Fruit fly (Drosophila melanogaster) whole organism, embryonic: ENCODE measurements around the gene cu.

Experiments
- Asciz ChIP-seq: fragments of 200-800 bp; sonication (Bioruptor generic); optimal IDR thresholded peaks from 2 replicates; lab custom pipeline; 2017; ENCODE audit warnings: missing biosample characterization, mild to moderate bottlenecking, missing genetic modification characterization, missing genetic modification reagents
- C15 ChIP-seq: fragments of 200-800 bp; sonication (Bioruptor generic); IDR thresholded peaks from 3 replicates; pipeline ENCODE4 v1.3.6; 2022; ENCODE audit warnings: missing biosample characterization, missing genetic modification characterization
- CG10462 ChIP-seq: fragments of 200-800 bp; sonication (Bioruptor generic); optimal IDR thresholded peaks from 2 replicates; lab custom pipeline; 2016; ENCODE audit warnings: missing biosample characterization, missing genetic modification characterization
- CG10654 ChIP-seq: fragments of 200-800 bp; sonication (Bioruptor generic); optimal IDR thresholded peaks from 2 replicates; lab custom pipeline; 2016; ENCODE audit warnings: missing biosample characterization, missing genetic modification characterization
- CG10959 ChIP-seq: fragments of 200-800 bp; sonication (Bioruptor generic); IDR thresholded peaks from 2 replicates; pipeline ENCODE4 v1.3.6; 2022; ENCODE audit warnings: missing biosample characterization, missing genetic modification characterization
- CG12155 ChIP-seq: fragments of 200-800 bp; sonication (Bioruptor generic); optimal IDR thresholded peaks from 3 replicates; lab custom pipeline; 2016; ENCODE audit warnings: missing biosample characterization, missing genetic modification characterization
- CG12219 ChIP-seq: fragments of 200-800 bp; sonication (Bioruptor generic); optimal IDR thresholded peaks from 3 replicates; lab custom pipeline; 2018; ENCODE audit warnings: missing biosample characterization, mild to moderate bottlenecking, missing genetic modification characterization
- CG14441 ChIP-seq: fragments of 200-800 bp; sonication (Bioruptor generic); IDR thresholded peaks from 2 replicates; pipeline ENCODE4 v1.3.6; 2022; ENCODE audit warnings: missing biosample characterization, missing genetic modification characterization
- CG15601 ChIP-seq: fragments of 200-800 bp; sonication (Bioruptor generic); optimal IDR thresholded peaks from 3 replicates; lab custom pipeline; 2019; ENCODE audit warnings: missing biosample characterization, mild to moderate bottlenecking, missing genetic modification characterization, moderate library complexity
- CG18262 ChIP-seq: fragments of 200-800 bp; optimal IDR thresholded peaks from 3 replicates; lab custom pipeline; 2019; ENCODE audit warnings: missing biosample characterization, mild to moderate bottlenecking, missing genetic modification characterization, moderate library complexity
- CG6683 ChIP-seq: fragments of 200-800 bp; sonication (Bioruptor generic); optimal IDR thresholded peaks from 2 replicates; lab custom pipeline; 2017; ENCODE audit warnings: missing biosample characterization, mild to moderate bottlenecking, missing genetic modification characterization, missing genetic modification reagents
- CG8089 ChIP-seq: fragments of 200-800 bp; sonication (Bioruptor generic); optimal IDR thresholded peaks from 3 replicates; lab custom pipeline; 2016; ENCODE audit warnings: missing biosample characterization, missing genetic modification characterization
- CG8388 ChIP-seq: fragments of 200-800 bp; sonication (Bioruptor generic); optimal IDR thresholded peaks from 2 replicates; lab custom pipeline; 2019; ENCODE audit warnings: missing biosample characterization, mild to moderate bottlenecking, missing genetic modification characterization, moderate library complexity
- Chrac-16 ChIP-seq: fragments of 200-800 bp; sonication (Bioruptor generic); optimal IDR thresholded peaks from 3 replicates; lab custom pipeline; 2016; ENCODE audit warnings: missing biosample characterization, missing genetic modification characterization
- D19B ChIP-seq: fragments of 200-800 bp; sonication (Bioruptor generic); optimal IDR thresholded peaks from 2 replicates; lab custom pipeline; 2017; ENCODE audit warnings: missing biosample characterization, mild to moderate bottlenecking, missing genetic modification characterization
- Dad ChIP-seq: fragments of 200-800 bp; sonication (Bioruptor generic); optimal IDR thresholded peaks from 3 replicates; lab custom pipeline; 2016; ENCODE audit warnings: missing biosample characterization, missing genetic modification characterization
- Dbx ChIP-seq: fragments of 200-800 bp; sonication (Bioruptor generic); IDR thresholded peaks from 3 replicates; pipeline ENCODE4 v1.3.6; 2022; ENCODE audit warnings: missing biosample characterization, missing genetic modification characterization
- Dip2 ChIP-seq: fragments of 200-800 bp; sonication (Bioruptor generic); IDR thresholded peaks from 2 replicates; pipeline ENCODE4 v1.3.6; 2022; ENCODE audit warnings: missing biosample characterization, missing genetic modification characterization
- Dip3 ChIP-seq: fragments of 200-800 bp; sonication (Bioruptor generic); optimal IDR thresholded peaks from 3 replicates; lab custom pipeline; 2016; ENCODE audit warnings: missing biosample characterization, missing genetic modification characterization
- Drgx ChIP-seq: fragments of 200-800 bp; sonication (Bioruptor generic); IDR thresholded peaks from 2 replicates; pipeline ENCODE4 v1.3.6; 2022; ENCODE audit warnings: missing biosample characterization, missing genetic modification characterization
- Fer2 ChIP-seq: fragments of 200-800 bp; sonication (Bioruptor generic); optimal IDR thresholded peaks from 2 replicates; lab custom pipeline; 2018; ENCODE audit warnings: missing biosample characterization, mild to moderate bottlenecking, missing genetic modification characterization, moderate library complexity
- Gug ChIP-seq: fragments of 200-800 bp; sonication (Bioruptor generic); IDR thresholded peaks from 4 replicates; pipeline ENCODE4 v1.3.6; 2022; ENCODE audit warnings: missing biosample characterization, missing genetic modification characterization
- Hand ChIP-seq: fragments of 200-800 bp; sonication (Bioruptor generic); optimal IDR thresholded peaks from 2 replicates; lab custom pipeline; 2017; ENCODE audit warnings: mild to moderate bottlenecking, missing biosample characterization, missing genetic modification reagents, missing genetic modification characterization
- Kr ChIP-seq: fragments of 200-800 bp; sonication (Bioruptor generic); optimal IDR thresholded peaks from 2 replicates; lab custom pipeline; 2017; ENCODE audit warnings: missing biosample characterization, mild to moderate bottlenecking, missing genetic modification characterization
- Mad ChIP-seq: fragments of 200-800 bp; sonication (Bioruptor generic); optimal IDR thresholded peaks from 2 replicates; lab custom pipeline; 2016; ENCODE audit warnings: missing biosample characterization, missing genetic modification characterization
- Nf-YB ChIP-seq: fragments of 200-800 bp; sonication (Bioruptor generic); optimal IDR thresholded peaks from 3 replicates; lab custom pipeline; 2019; ENCODE audit warnings: missing biosample characterization, mild to moderate bottlenecking, missing genetic modification characterization, moderate library complexity
- Ravus ChIP-seq: fragments of 200-800 bp; sonication (Bioruptor generic); IDR thresholded peaks from 2 replicates; pipeline ENCODE4 v1.3.6; 2022; ENCODE audit warnings: missing biosample characterization, missing genetic modification characterization
- Sox100B ChIP-seq: fragments of 200-800 bp; sonication (Bioruptor generic); optimal IDR thresholded peaks from 3 replicates; lab custom pipeline; 2018; ENCODE audit warnings: missing biosample characterization, mild to moderate bottlenecking, missing genetic modification characterization
- Sry-δ ChIP-seq: fragments of 200-800 bp; sonication (Bioruptor generic); optimal IDR thresholded peaks from 2 replicates; lab custom pipeline; 2016; ENCODE audit warnings: missing biosample characterization, missing genetic modification characterization
- Vsx1 ChIP-seq: fragments of 200-800 bp; sonication (Bioruptor generic); optimal IDR thresholded peaks from 2 replicates; lab custom pipeline; 2017; ENCODE audit warnings: missing biosample characterization, mild to moderate bottlenecking, missing genetic modification characterization, missing genetic modification reagents
- YL-1 ChIP-seq: fragments of 200-800 bp; sonication (Bioruptor generic); optimal IDR thresholded peaks from 3 replicates; lab custom pipeline; 2017; ENCODE audit warnings: missing biosample characterization, mild to moderate bottlenecking, missing genetic modification characterization
- danr ChIP-seq: fragments of 200-800 bp; sonication (Bioruptor generic); IDR thresholded peaks from 2 replicates; pipeline ENCODE4 v1.3.6; 2022; ENCODE audit warnings: missing biosample characterization, missing genetic modification characterization
- dati ChIP-seq: fragments of 200-800 bp; sonication (Bioruptor generic); IDR thresholded peaks from 2 replicates; pipeline ENCODE4 v1.3.6; 2022; ENCODE audit warnings: missing biosample characterization, missing genetic modification characterization
- en ChIP-seq: fragments of 200-800 bp; sonication (Bioruptor generic); optimal IDR thresholded peaks from 2 replicates; lab custom pipeline; 2016; ENCODE audit warnings: missing biosample characterization, missing genetic modification characterization
- exex ChIP-seq: fragments of 200-800 bp; sonication (Bioruptor generic); optimal IDR thresholded peaks from 4 replicates; lab custom pipeline; 2018; ENCODE audit warnings: missing biosample characterization, mild to moderate bottlenecking, missing genetic modification characterization, moderate library complexity
- gcm ChIP-seq: fragments of 200-800 bp; sonication (Bioruptor generic); optimal IDR thresholded peaks from 2 replicates; lab custom pipeline; 2019; ENCODE audit warnings: missing biosample characterization, mild to moderate bottlenecking, missing genetic modification characterization, moderate library complexity
- gfzf ChIP-seq: fragments of 200-800 bp; sonication (Bioruptor generic); optimal IDR thresholded peaks from 2 replicates; lab custom pipeline; 2016; ENCODE audit warnings: missing biosample characterization, mild to moderate bottlenecking, missing genetic modification characterization, moderate library complexity
- gt ChIP-seq: fragments of 200-800 bp; sonication (Bioruptor generic); IDR thresholded peaks from 2 replicates; pipeline ENCODE4 v1.3.6; 2022; ENCODE audit warnings: missing biosample characterization, missing genetic modification characterization
- kah ChIP-seq: fragments of 200-800 bp; sonication (Bioruptor generic); optimal IDR thresholded peaks from 2 replicates; lab custom pipeline; 2018; ENCODE audit warnings: missing biosample characterization, mild to moderate bottlenecking, missing genetic modification characterization
- ken ChIP-seq: fragments of 200-800 bp; sonication (Bioruptor generic); IDR thresholded peaks from 3 replicates; pipeline ENCODE4 v1.3.6; 2022; ENCODE audit warnings: missing biosample characterization, missing genetic modification characterization
- lab ChIP-seq: fragments of 200-800 bp; sonication (Bioruptor generic); optimal IDR thresholded peaks from 3 replicates; lab custom pipeline; 2017; ENCODE audit warnings: missing biosample characterization, missing genetic modification characterization, mild to moderate bottlenecking, moderate library complexity, missing genetic modification reagents
- lmd ChIP-seq: fragments of 200-800 bp; sonication (Bioruptor generic); IDR thresholded peaks from 2 replicates; pipeline ENCODE4 v1.3.6; 2022; ENCODE audit warnings: missing biosample characterization, missing genetic modification characterization
- maf-S ChIP-seq: fragments of 200-800 bp; sonication (Bioruptor generic); optimal IDR thresholded peaks from 2 replicates; lab custom pipeline; 2016; ENCODE audit warnings: missing biosample characterization, missing genetic modification characterization
- pho ChIP-seq: fragments of 200-800 bp; sonication (Bioruptor generic); optimal IDR thresholded peaks from 2 replicates; lab custom pipeline; 2016; ENCODE audit warnings: missing biosample characterization, missing genetic modification characterization
- sima ChIP-seq: fragments of 200-800 bp; sonication (Bioruptor generic); optimal IDR thresholded peaks from 2 replicates; lab custom pipeline; 2016; ENCODE audit warnings: missing biosample characterization, missing genetic modification characterization
- sr ChIP-seq: fragments of 200-800 bp; sonication (Bioruptor generic); IDR thresholded peaks from 3 replicates; pipeline ENCODE4 v1.3.6; 2022; ENCODE audit warnings: missing biosample characterization, missing genetic modification characterization
- sug ChIP-seq: fragments of 200-800 bp; optimal IDR thresholded peaks from 2 replicates; lab custom pipeline; 2019; ENCODE audit warnings: missing biosample characterization, mild to moderate bottlenecking, missing genetic modification characterization, moderate library complexity
- tna ChIP-seq: fragments of 200-800 bp; sonication (Bioruptor generic); IDR thresholded peaks from 2 replicates; pipeline ENCODE4 v1.3.6; 2022; ENCODE audit warnings: missing biosample characterization, missing genetic modification characterization; ENCODE audit not compliant: partially characterized antibody
- ttk ChIP-seq: fragments of 200-800 bp; sonication (Bioruptor generic); IDR thresholded peaks from 2 replicates; pipeline ENCODE4 v2.1.2; 2022; ENCODE audit warnings: missing biosample characterization, missing genetic modification characterization
- tx ChIP-seq: fragments of 200-800 bp; sonication (Bioruptor generic); optimal IDR thresholded peaks from 2 replicates; lab custom pipeline; 2016; ENCODE audit warnings: missing biosample characterization, missing genetic modification characterization
- vnd ChIP-seq: fragments of 200-800 bp; sonication (Bioruptor generic); IDR thresholded peaks from 3 replicates; pipeline ENCODE4 v1.3.6; 2022; ENCODE audit warnings: missing biosample characterization, missing genetic modification characterization; ENCODE audit not compliant: partially characterized antibody

Gene cu

DNA sequence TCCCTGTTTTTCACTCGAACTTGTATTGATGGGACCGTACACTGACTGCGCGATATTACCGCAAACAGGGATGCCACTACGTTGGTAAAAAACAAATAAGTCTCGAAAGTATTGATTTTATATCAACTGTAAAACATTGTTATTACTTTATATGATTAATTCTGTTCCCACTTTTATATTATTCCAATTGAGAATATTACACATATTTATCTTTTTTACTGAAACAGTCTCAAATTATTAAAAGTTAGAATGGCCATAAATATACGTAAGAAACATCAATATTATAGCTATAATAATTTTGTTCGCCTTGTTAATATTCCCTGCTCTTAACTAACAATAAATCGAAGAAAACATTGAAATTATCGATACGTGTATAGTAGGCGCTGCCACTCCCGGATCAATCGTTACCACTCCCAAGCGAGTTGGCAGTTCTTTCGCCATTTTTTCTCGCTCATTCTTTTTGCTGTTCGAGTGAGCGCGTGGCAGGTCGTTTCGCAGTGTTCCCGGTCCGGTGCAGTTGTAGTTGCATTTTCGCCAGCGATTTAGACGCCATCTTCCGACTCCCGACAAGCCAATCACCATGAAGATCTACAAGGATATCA lies 12.5 kb downstream of the cu start, which contains the start of the genes SdhC and Tctp (continued):
- TF ChIP-seq Dad, result peak; percentile 9
- TF ChIP-seq D19B (GFP tag; lab: Kevin White, UChicago), result peak; percentile 15
- peak; percentile 55 for TF ChIP-seq pho (GFP tag; lab: Kevin White, UChicago)
- peak; percentile 62 for TF ChIP-seq CG15601 (tag; lab: Kevin White, UChicago)
- TF ChIP-seq Ravus, result no peak
- peak; percentile 72 for TF ChIP-seq Sry-δ (GFP tag; lab: Kevin White, UChicago)
- no peak for TF ChIP-seq CG8089
- TF ChIP-seq Dip2, result no peak
- no peak for TF ChIP-seq gt
- TF ChIP-seq lab (GFP tag; lab: Kevin White, UChicago), result peak; percentile 41
- peak; percentile 23 for TF ChIP-seq exex (tag; lab: Kevin White, UChicago)
- peak; percentile 27 for TF ChIP-seq Chrac-16
- TF ChIP-seq vnd (GFP tag; lab: Robert Waterston, UW), result no peak
- TF ChIP-seq CG10959 (GFP tag; lab: Robert Waterston, UW), result no peak
- TF ChIP-seq CG12155 (GFP tag; lab: Kevin White, UChicago), result peak; percentile 97
- no peak for TF ChIP-seq Kr (GFP tag; lab: Kevin White, UChicago)
- TF ChIP-seq tna (GFP tag; lab: Robert Waterston, UW), result peak; percentile 40; the same call in 1 of the 2 replicates
- TF ChIP-seq tx (GFP tag; lab: Kevin White, UChicago), result no peak
- peak; percentile 24 for TF ChIP-seq Vsx1 (GFP tag; lab: Kevin White, UChicago)
- peak; percentile 20 for TF ChIP-seq Mad (GFP tag; lab: Kevin White, UChicago)
- no peak for TF ChIP-seq CG14441 (GFP tag; lab: Robert Waterston, UW)
- peak; percentile 54 for TF ChIP-seq sug (tag; lab: Kevin White, UChicago)
- TF ChIP-seq gfzf (GFP tag; lab: Kevin White, UChicago), result peak; percentile 75
- TF ChIP-seq gcm (GFP tag; lab: Kevin White, UChicago), result peak; percentile 18
- peak; percentile 15 for TF ChIP-seq CG8388 (GFP tag; lab: Kevin White, UChicago)
- no peak for TF ChIP-seq maf-S (GFP tag; lab: Kevin White, UChicago)
- peak; percentile 62 for TF ChIP-seq CG18262 (tag; lab: Kevin White, UChicago)
- TF ChIP-seq Fer2 (tag; lab: Kevin White, UChicago), result no peak
- TF ChIP-seq kah (GFP tag; lab: Kevin White, UChicago), result peak; percentile 13
- no peak for TF ChIP-seq ken (GFP tag; lab: Robert Waterston, UW)
- no peak for TF ChIP-seq CG6683 (GFP tag; lab: Kevin White, UChicago)
- no peak for TF ChIP-seq CG12219 (GFP tag; lab: Kevin White, UChicago)
- peak; percentile 15 for TF ChIP-seq CG10654 (GFP tag; lab: Kevin White, UChicago)
- peak; percentile 16 for TF ChIP-seq Nf-YB (GFP tag; lab: Kevin White, UChicago)
- TF ChIP-seq en, result no peak
- 0 out of 3 replicates have a peak, but pooled peaks have one; percentile 35 for TF ChIP-seq Dbx (GFP tag; lab: Robert Waterston, UW)
- TF ChIP-seq danr (GFP tag; lab: Robert Waterston, UW), result no peak
- no peak for TF ChIP-seq ttk (GFP tag; lab: Robert Waterston, UW)
- no peak for TF ChIP-seq Asciz
- TF ChIP-seq Dip3 (GFP tag; lab: Kevin White, UChicago), result peak; percentile 7
- no peak for TF ChIP-seq lmd (GFP tag; lab: Robert Waterston, UW)
- TF ChIP-seq CG10462 (GFP tag; lab: Kevin White, UChicago), result peak; percentile 39
- TF ChIP-seq dati, result no peak
- no peak for TF ChIP-seq sima (GFP tag; lab: Kevin White, UChicago)
- TF ChIP-seq C15 (GFP tag; lab: Robert Waterston, UW), result no peak
- TF ChIP-seq Drgx, result 0 out of 2 replicates have a peak, but pooled peaks have one; percentile 7
- TF ChIP-seq YL-1 (GFP tag; lab: Kevin White, UChicago), result peak; percentile 90
- no peak for TF ChIP-seq Hand (GFP tag; lab: Kevin White, UChicago)
- peak; percentile 61 for TF ChIP-seq Sox100B (GFP tag; lab: Kevin White, UChicago)
- no peak; the same call in 3 of the 4 replicates for TF ChIP-seq Gug
- TF ChIP-seq sr, result no peak
